Worm (Caenorhabditis elegans) whole organism, L2 larva: Measurements from ENCODE around the gene lig-1.

Experiments
- C34F6.9 ChIP-seq: fragments of 150-350 bp; optimal IDR thresholded peaks from 2 replicates; lab custom pipeline; 2014; ENCODE audit warnings: missing biosample characterization, missing genetic modification characterization
- F13H6.1 ChIP-seq: sonication (generic microtip); optimal IDR thresholded peaks from 2 replicates; lab custom pipeline; 2016; ENCODE audit warnings: missing genetic modification characterization, missing compliant biosample characterization
- R02D3.7 ChIP-seq: fragments of 150-350 bp; optimal IDR thresholded peaks from 2 replicates; lab custom pipeline; 2014; ENCODE audit warnings: missing biosample characterization, missing genetic modification characterization
- Y55F3AM.14 ChIP-seq: fragments of 200-800 bp; sonication (Bioruptor generic); optimal IDR thresholded peaks from 2 replicates; lab custom pipeline; 2018; ENCODE audit warnings: mild to moderate bottlenecking, missing genetic modification characterization, missing compliant biosample characterization
- ZK546.5 ChIP-seq: sonication (generic microtip); optimal IDR thresholded peaks from 2 replicates; lab custom pipeline; 2017; ENCODE audit warnings: missing biosample characterization, missing genetic modification characterization
- alr-1 ChIP-seq: fragments of 150-350 bp; optimal IDR thresholded peaks from 2 replicates; lab custom pipeline; 2014; ENCODE audit warnings: missing biosample characterization, missing genetic modification characterization
- aly-2 ChIP-seq: fragments of 150-350 bp; optimal IDR thresholded peaks from 2 replicates; lab custom pipeline; 2014; ENCODE audit warnings: missing biosample characterization, missing genetic modification characterization
- ama-1 ChIP-seq: fragments of 150-350 bp; optimal IDR thresholded peaks from 2 replicates; lab custom pipeline; 2018; ENCODE audit warnings: inconsistent platforms
- blmp-1 ChIP-seq: sonication (generic microtip); optimal IDR thresholded peaks from 2 replicates; lab custom pipeline; 2017; ENCODE audit warnings: missing genetic modification characterization, mild to moderate bottlenecking, missing compliant biosample characterization, antibody characterized with exemption, moderate library complexity; ENCODE audit not compliant: insufficient read depth
- ceh-16 ChIP-seq: fragments of 150-350 bp; optimal IDR thresholded peaks from 2 replicates; lab custom pipeline; 2014; ENCODE audit warnings: missing biosample characterization, missing genetic modification characterization
- dmd-4 ChIP-seq: sonication (generic microtip); optimal IDR thresholded peaks from 2 replicates; lab custom pipeline; 2017; ENCODE audit warnings: missing biosample characterization, missing genetic modification characterization
- egl-27 ChIP-seq: sonication (generic microtip); optimal IDR thresholded peaks from 3 replicates; lab custom pipeline; 2017; ENCODE audit warnings: missing biosample characterization, missing genetic modification reagents, missing genetic modification characterization
- elt-3 ChIP-seq: sonication (generic microtip); optimal IDR thresholded peaks from 2 replicates; lab custom pipeline; 2017; ENCODE audit warnings: missing biosample characterization, missing genetic modification characterization
- gmeb-1 ChIP-seq: fragments of 150-350 bp; optimal IDR thresholded peaks from 2 replicates; lab custom pipeline; 2014; ENCODE audit warnings: missing biosample characterization, missing genetic modification characterization
- lin-11 ChIP-seq: fragments of 150-350 bp; sonication (generic microtip); optimal IDR thresholded peaks from 2 replicates; lab custom pipeline; 2014; ENCODE audit warnings: missing biosample characterization, missing genetic modification characterization, inconsistent platforms, mixed read lengths
- lin-13 ChIP-seq: fragments of 150-350 bp; optimal IDR thresholded peaks from 2 replicates; lab custom pipeline; 2014; ENCODE audit warnings: missing biosample characterization, missing genetic modification reagents, missing genetic modification characterization
- lin-39 ChIP-seq: fragments of 150-350 bp; optimal IDR thresholded peaks from 2 replicates; lab custom pipeline; 2014; ENCODE audit warnings: missing biosample characterization, missing genetic modification reagents, missing genetic modification characterization
- lsy-2 ChIP-seq, 2 experiments: fragments of 150-350 bp in 1 of 2; sonication (generic microtip) in 1 of 2; optimal IDR thresholded peaks; 2 replicates each; lab custom pipeline; 2014 to 2017; ENCODE audit warnings: missing biosample characterization in 2 of 2, missing genetic modification characterization in 2 of 2
- mab-5 ChIP-seq: fragments of 150-350 bp; optimal IDR thresholded peaks from 2 replicates; lab custom pipeline; 2014; ENCODE audit warnings: missing biosample characterization, missing genetic modification characterization
- mbf-1 ChIP-seq: sonication (generic microtip); optimal IDR thresholded peaks from 2 replicates; lab custom pipeline; 2017; ENCODE audit warnings: missing biosample characterization, missing genetic modification characterization
- nhr-10 ChIP-seq: sonication (generic microtip); optimal IDR thresholded peaks from 2 replicates; lab custom pipeline; 2017; ENCODE audit warnings: missing biosample characterization, missing genetic modification characterization
- nhr-11 ChIP-seq: fragments of 150-350 bp; optimal IDR thresholded peaks from 2 replicates; lab custom pipeline; 2014; ENCODE audit warnings: missing biosample characterization, missing genetic modification characterization
- nhr-21 ChIP-seq: fragments of 150-350 bp; optimal IDR thresholded peaks from 2 replicates; lab custom pipeline; 2014; ENCODE audit warnings: missing biosample characterization, missing genetic modification characterization
- nhr-23 ChIP-seq: fragments of 150-350 bp; optimal IDR thresholded peaks from 2 replicates; lab custom pipeline; 2014; ENCODE audit warnings: missing biosample characterization, missing genetic modification reagents, missing genetic modification characterization
- nhr-237 ChIP-seq: fragments of 150-350 bp; optimal IDR thresholded peaks from 2 replicates; lab custom pipeline; 2014; ENCODE audit warnings: missing biosample characterization, missing genetic modification characterization
- nhr-25 ChIP-seq: fragments of 150-350 bp; sonication (generic microtip); optimal IDR thresholded peaks from 3 replicates; lab custom pipeline; 2014; ENCODE audit warnings: missing biosample characterization, missing genetic modification characterization
- nhr-6 ChIP-seq: fragments of 150-350 bp; optimal IDR thresholded peaks from 2 replicates; lab custom pipeline; 2014; ENCODE audit warnings: missing biosample characterization, missing genetic modification characterization
- nhr-77 ChIP-seq: fragments of 150-350 bp; optimal IDR thresholded peaks from 2 replicates; lab custom pipeline; 2014; ENCODE audit warnings: missing biosample characterization, missing genetic modification characterization
- peb-1 ChIP-seq: fragments of 150-350 bp; optimal IDR thresholded peaks from 2 replicates; lab custom pipeline; 2014; ENCODE audit warnings: missing biosample characterization, missing genetic modification characterization
- skn-1 ChIP-seq: sonication (generic microtip); optimal IDR thresholded peaks from 2 replicates; lab custom pipeline; 2017; ENCODE audit warnings: missing biosample characterization, missing genetic modification characterization
- sma-3 ChIP-seq: sonication (generic microtip); optimal IDR thresholded peaks from 2 replicates; lab custom pipeline; 2016; ENCODE audit warnings: missing genetic modification reagents, missing genetic modification characterization, missing compliant biosample characterization
- unc-39 ChIP-seq: fragments of 150-350 bp; optimal IDR thresholded peaks from 2 replicates; lab custom pipeline; 2014; ENCODE audit warnings: missing biosample characterization, missing genetic modification characterization
- unc-62 ChIP-seq: fragments of 150-350 bp; optimal IDR thresholded peaks from 2 replicates; lab custom pipeline; 2014; ENCODE audit warnings: missing biosample characterization, missing genetic modification reagents, missing genetic modification characterization
- zag-1 ChIP-seq: fragments of 150-350 bp; optimal IDR thresholded peaks from 2 replicates; lab custom pipeline; 2014; ENCODE audit warnings: missing biosample characterization, missing genetic modification characterization
- ztf-11 ChIP-seq: sonication (generic microtip); optimal IDR thresholded peaks from 2 replicates; lab custom pipeline; 2017; ENCODE audit warnings: missing biosample characterization, missing genetic modification characterization
- ztf-4 ChIP-seq: fragments of 150-350 bp; optimal IDR thresholded peaks from 2 replicates; lab custom pipeline; 2014; ENCODE audit warnings: missing biosample characterization, missing genetic modification characterization

The lig-1 gene

ce11 chrV:10784011-10784410 is 29.9 kb upstream of the lig-1 start, which contains the start of gene D1054.8:
Gene D1054.8 (plus strand): TSS chrV:10784311.
- TF ChIP-seq lin-13 (GFP tag; lab: Kevin White, UChicago): no peak
- TF ChIP-seq nhr-237: no peak
- no peak for TF ChIP-seq unc-62 (GFP tag; lab: Kevin White, UChicago)
- no peak for TF ChIP-seq Y55F3AM.14 (GFP tag; lab: Kevin White, UChicago)
- TF ChIP-seq skn-1 (tag; lab: Kevin White, UChicago): no peak
- TF ChIP-seq lsy-2 (tag; optimal IDR thresholded peaks at IDR 0.05; lab: Kevin White, UChicago): no peak
- TF ChIP-seq sma-3 (GFP tag; lab: Kevin White, UChicago): no peak
- no peak for TF ChIP-seq nhr-77 (tag; lab: Kevin White, UChicago)
- no peak for TF ChIP-seq unc-39 (tag; lab: Kevin White, UChicago)
- no peak for TF ChIP-seq gmeb-1 (tag; lab: Kevin White, UChicago)

- TF ChIP-seq nhr-11 (no peak), skn-1 (tag; lab: Kevin White, UChicago) (no peak), lin-13 (GFP tag; lab: Kevin White, UChicago) (no peak), nhr-237 (no peak), alr-1 (no peak), mbf-1 (tag; lab: Kevin White, UChicago) (no peak), gmeb-1 (tag; lab: Kevin White, UChicago) (no peak), lsy-2 (tag; optimal IDR thresholded peaks at IDR 0.05; lab: Kevin White, UChicago) (no peak), ztf-4 (no peak)
- TF ChIP-seq, all 48 proteins: peak for 0
Measured at ce11 chrV:10790921-10791320, 23.0 kb upstream of the lig-1 start, which contains the start of gene D1054.9. Gene D1054.9 (minus strand): TSS chrV:10791057.

ce11 chrV:10792775-10793174 is 21.1 kb upstream of the lig-1 start, which contains the start of gene D1054.10:
Gene D1054.10 (minus strand): TSS chrV:10792875.
- no peak for TF ChIP-seq R02D3.7
- no peak for TF ChIP-seq nhr-10 (tag; lab: Kevin White, UChicago)
- TF ChIP-seq nhr-25 (tag; lab: Kevin White, UChicago): no peak
- TF ChIP-seq elt-3: no peak
- TF ChIP-seq mbf-1 (tag; lab: Kevin White, UChicago): no peak
- TF ChIP-seq ZK546.5: no peak
- no peak for TF ChIP-seq ama-1 (lab: Kevin White, UChicago)
- no peak for TF ChIP-seq nhr-237
- no peak for TF ChIP-seq ztf-4
- no peak for TF ChIP-seq zag-1 (tag; lab: Kevin White, UChicago)
- no peak for TF ChIP-seq lin-39 (tag; lab: Kevin White, UChicago)
- TF ChIP-seq egl-27 (tag; lab: Kevin White, UChicago): no peak
- TF ChIP-seq aly-2 (tag; lab: Kevin White, UChicago): no peak

- TF ChIP-seq nhr-77 (tag; lab: Kevin White, UChicago) (no peak), C34F6.9 (tag; lab: Kevin White, UChicago) (no peak), ztf-11 (no peak), nhr-11 (no peak), nhr-237 (no peak), sma-3 (GFP tag; lab: Kevin White, UChicago) (no peak), nhr-10 (tag; lab: Kevin White, UChicago) (no peak), unc-39 (tag; lab: Kevin White, UChicago) (no peak), elt-3 (no peak), ceh-16 (tag; lab: Kevin White, UChicago) (no peak), mab-5 (tag; lab: Kevin White, UChicago) (no peak), skn-1 (tag; lab: Kevin White, UChicago) (no peak), nhr-23 (no peak), blmp-1 (tag; lab: Kevin White, UChicago) (no peak)
Measured at ce11 chrV:10793498-10793897, 20.4 kb upstream of the lig-1 start, which contains the start of gene ule-3. Gene ule-3 (plus strand): TSS chrV:10793798.

DNA sequence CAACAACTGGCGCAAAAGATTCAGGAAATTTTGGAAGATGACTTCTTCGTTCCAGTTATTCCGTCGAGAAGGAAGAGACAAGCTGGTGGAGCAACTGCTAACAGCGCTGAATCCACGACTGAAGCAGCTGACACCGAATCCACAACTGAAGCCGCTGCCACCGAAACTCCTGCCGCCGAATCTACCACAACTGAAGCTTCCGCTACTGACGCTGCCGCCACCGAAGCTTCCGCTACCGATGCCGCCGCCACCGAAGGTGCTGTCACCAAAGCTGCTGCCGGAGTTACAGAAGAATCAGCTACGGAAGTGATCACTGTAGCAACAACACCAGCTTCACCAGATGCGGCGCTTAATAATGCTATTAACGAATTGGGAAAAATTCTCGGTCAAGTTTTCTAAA is 19.4 kb upstream of the lig-1 start:
- no peak for TF ChIP-seq nhr-21 (tag; lab: Kevin White, UChicago)
- no peak for TF ChIP-seq F13H6.1
- TF ChIP-seq blmp-1 (tag; lab: Kevin White, UChicago): no peak
- no peak for TF ChIP-seq lin-13 (GFP tag; lab: Kevin White, UChicago)
- TF ChIP-seq dmd-4 (tag; lab: Kevin White, UChicago): no peak
- no peak for TF ChIP-seq zag-1 (tag; lab: Kevin White, UChicago)
- no peak for TF ChIP-seq lin-39 (tag; lab: Kevin White, UChicago)
- no peak for TF ChIP-seq sma-3 (GFP tag; lab: Kevin White, UChicago)
- no peak for TF ChIP-seq peb-1 (tag; lab: Kevin White, UChicago)
- TF ChIP-seq nhr-25 (tag; lab: Kevin White, UChicago): no peak
- no peak for TF ChIP-seq unc-62 (GFP tag; lab: Kevin White, UChicago)
- no peak for TF ChIP-seq mbf-1 (tag; lab: Kevin White, UChicago)
- no peak for TF ChIP-seq nhr-77 (tag; lab: Kevin White, UChicago)
- TF ChIP-seq lin-11 (tag; lab: Kevin White, UChicago): no peak
- no peak for TF ChIP-seq unc-39 (tag; lab: Kevin White, UChicago)
- TF ChIP-seq nhr-237: no peak
- TF ChIP-seq ceh-16 (tag; lab: Kevin White, UChicago): no peak
- TF ChIP-seq nhr-6 (tag; lab: Kevin White, UChicago): no peak
